Fruit fly (Drosophila melanogaster): Measurements from ENCODE around the gene CG8032.

- TF ChIP-seq Hr96 (GFP tag; optimal IDR thresholded peaks at IDR 0.05) (no peak), cic (GFP tag; optimal IDR thresholded peaks at IDR 0.05) (peak; percentile 27), kay (GFP tag; ENCODE audit: borderline replicate concordance) (peak; percentile 88), tj (GFP tag; optimal IDR thresholded peaks at IDR 0.05) (peak; percentile 20), CG1620 (GFP tag; optimal IDR thresholded peaks at IDR 0.05) (no peak), CG5204 (GFP tag; optimal IDR thresholded peaks at IDR 0.05) (no peak), bab1 (GFP tag; optimal IDR thresholded peaks at IDR 0.05) (peak; percentile 73), CG7045 (GFP tag; optimal IDR thresholded peaks at IDR 0.05) (peak; percentile 43), CG12768 (GFP tag; optimal IDR thresholded peaks at IDR 0.05) (no peak), cnc (optimal IDR thresholded peaks at IDR 0.05) (no peak), Crg-1 (GFP tag; optimal IDR thresholded peaks at IDR 0.05) (no peak)
Measured at dm6 chr3R:8673803-8674234, 9.9 kb downstream of the CG8032 start, which contains the start of gene mRpL19.
